Worm (Caenorhabditis elegans) whole organism, L4 larva: ENCODE results near the gene apc-2.

Experiments
- D1046.2 ChIP-seq: fragments of 200-800 bp; sonication (Bioruptor generic); IDR thresholded peaks from 2 replicates; pipeline ENCODE4 v1.3.6; 2022; ENCODE audit warnings: missing genetic modification characterization, missing compliant biosample characterization
- F10B5.3 ChIP-seq: sonication (generic microtip); optimal IDR thresholded peaks from 2 replicates; lab custom pipeline; 2016; ENCODE audit warnings: mild to moderate bottlenecking, missing genetic modification characterization, missing compliant biosample characterization
- F26F4.8 ChIP-seq: fragments of 200-800 bp; sonication (Bioruptor generic); conservative IDR thresholded peaks from 2 replicates; pipeline ENCODE4 v1.3.6; 2022; ENCODE audit warnings: missing genetic modification characterization, missing compliant biosample characterization
- T20F7.1 ChIP-seq: fragments of 200-800 bp; sonication (Bioruptor generic); optimal IDR thresholded peaks from 2 replicates; lab custom pipeline; 2018; ENCODE audit warnings: mild to moderate bottlenecking, missing genetic modification characterization, missing compliant biosample characterization
- Y48G9A.11 ChIP-seq: fragments of 200-800 bp; sonication (Bioruptor generic); IDR thresholded peaks from 2 replicates; pipeline ENCODE4 v1.3.6; 2022; ENCODE audit warnings: missing genetic modification reagents, missing genetic modification characterization, missing compliant biosample characterization
- Y5F2A.4 ChIP-seq: fragments of 200-800 bp; sonication (Bioruptor generic); optimal IDR thresholded peaks from 2 replicates; lab custom pipeline; 2018; ENCODE audit warnings: mild to moderate bottlenecking, missing genetic modification characterization, missing compliant biosample characterization
- Y75B8A.6 ChIP-seq: fragments of 200-800 bp; sonication (Bioruptor generic); IDR thresholded peaks from 2 replicates; pipeline ENCODE4 v1.3.6; 2022; ENCODE audit warnings: missing genetic modification reagents, missing genetic modification characterization, missing compliant biosample characterization
- ZK546.5 ChIP-seq, 2 experiments: sonication (generic microtip); optimal IDR thresholded peaks; 2 replicates each; lab custom pipeline; 2017; ENCODE audit warnings: missing biosample characterization in 2 of 2, missing genetic modification characterization in 2 of 2
- aha-1 ChIP-seq: fragments of 150-350 bp; peaks from one replicate; lab custom pipeline; 2014; ENCODE audit warnings: missing biosample characterization, missing genetic modification characterization
- aly-2 ChIP-seq: sonication (generic microtip); optimal IDR thresholded peaks from 2 replicates; lab custom pipeline; 2018; ENCODE audit warnings: missing biosample characterization, missing genetic modification characterization
- attf-4 ChIP-seq: sonication (generic microtip); optimal IDR thresholded peaks from 3 replicates; lab custom pipeline; 2017; ENCODE audit warnings: missing biosample characterization, missing genetic modification characterization
- ceh-20 ChIP-seq: fragments of 200-800 bp; sonication (Bioruptor generic); IDR thresholded peaks from 2 replicates; pipeline ENCODE4 v1.3.6; 2022; ENCODE audit warnings: missing genetic modification reagents, missing genetic modification characterization, missing compliant biosample characterization
- ceh-28 ChIP-seq: fragments of 150-350 bp; optimal IDR thresholded peaks from 2 replicates; lab custom pipeline; 2014; ENCODE audit warnings: missing biosample characterization, missing genetic modification reagents, missing genetic modification characterization
- ceh-32 ChIP-seq: sonication (generic microtip); optimal IDR thresholded peaks from 2 replicates; lab custom pipeline; 2016; ENCODE audit warnings: mild to moderate bottlenecking, missing genetic modification characterization, missing compliant biosample characterization; ENCODE audit not compliant: poor library complexity
- ceh-44 ChIP-seq: fragments of 200-800 bp; sonication (Bioruptor generic); IDR thresholded peaks from 2 replicates; pipeline ENCODE4 v1.3.6; 2022; ENCODE audit warnings: missing genetic modification reagents, missing genetic modification characterization, missing compliant biosample characterization
- ceh-62 ChIP-seq: sonication (generic microtip); optimal IDR thresholded peaks from 2 replicates; lab custom pipeline; 2017; ENCODE audit warnings: missing biosample characterization, missing genetic modification characterization
- ces-1 ChIP-seq: fragments of 150-350 bp; sonication (generic microtip); optimal IDR thresholded peaks from 4 replicates; lab custom pipeline; 2014; ENCODE audit warnings: missing biosample characterization, missing genetic modification reagents, missing genetic modification characterization
- cey-2 ChIP-seq: sonication (generic microtip); optimal IDR thresholded peaks from 3 replicates; lab custom pipeline; 2017; ENCODE audit warnings: missing genetic modification characterization, mild to moderate bottlenecking, missing compliant biosample characterization, antibody characterized with exemption, borderline replicate concordance; ENCODE audit not compliant: insufficient read depth
- daf-12 ChIP-seq: fragments of 150-350 bp; optimal IDR thresholded peaks from 2 replicates; lab custom pipeline; 2014; ENCODE audit warnings: missing biosample characterization, missing genetic modification reagents, missing genetic modification characterization
- daf-19 ChIP-seq: fragments of 200-800 bp; sonication (Bioruptor generic); conservative IDR thresholded peaks from 2 replicates; pipeline ENCODE4 v1.3.6; 2022; ENCODE audit warnings: missing genetic modification characterization, missing compliant biosample characterization
- dmd-6 ChIP-seq: fragments of 200-800 bp; sonication (Bioruptor generic); IDR thresholded peaks from 2 replicates; pipeline ENCODE4 v1.3.6; 2022; ENCODE audit warnings: missing genetic modification reagents, missing genetic modification characterization, missing compliant biosample characterization
- dpl-1 ChIP-seq: fragments of 150-350 bp; optimal IDR thresholded peaks from 2 replicates; lab custom pipeline; 2014; ENCODE audit warnings: missing biosample characterization, missing genetic modification reagents, missing genetic modification characterization
- dve-1 ChIP-seq: sonication (generic microtip); optimal IDR thresholded peaks from 2 replicates; lab custom pipeline; 2017; ENCODE audit warnings: antibody characterized with exemption, mild to moderate bottlenecking, missing genetic modification characterization, missing compliant biosample characterization; ENCODE audit not compliant: insufficient read depth
- egl-43 ChIP-seq: fragments of 200-800 bp; sonication (Bioruptor generic); IDR thresholded peaks from 2 replicates; pipeline ENCODE4 v1.3.6; 2022; ENCODE audit warnings: missing genetic modification reagents, missing genetic modification characterization, missing compliant biosample characterization
- fkh-10 ChIP-seq: fragments of 150-350 bp; optimal IDR thresholded peaks from 2 replicates; lab custom pipeline; 2014; ENCODE audit warnings: missing biosample characterization, missing genetic modification reagents, missing genetic modification characterization
- hlh-11 ChIP-seq: fragments of 200-800 bp; sonication (Bioruptor generic); optimal IDR thresholded peaks from 2 replicates; lab custom pipeline; 2018; ENCODE audit warnings: mild to moderate bottlenecking, missing genetic modification characterization, missing compliant biosample characterization
- lim-7 ChIP-seq: fragments of 200-800 bp; sonication (Bioruptor generic); IDR thresholded peaks from 2 replicates; pipeline ENCODE4 v1.3.6; 2022; ENCODE audit warnings: missing genetic modification characterization, missing compliant biosample characterization
- lin-13 ChIP-seq: fragments of 150-350 bp; optimal IDR thresholded peaks from 2 replicates; lab custom pipeline; 2014; ENCODE audit warnings: missing biosample characterization, missing genetic modification reagents, missing genetic modification characterization
- lir-3 ChIP-seq: sonication (generic microtip); optimal IDR thresholded peaks from 2 replicates; lab custom pipeline; 2016; ENCODE audit warnings: mild to moderate bottlenecking, missing genetic modification characterization, missing compliant biosample characterization
- mdl-1 ChIP-seq, 2 experiments: fragments of 150-350 bp in 1 of 2; sonication (generic microtip) in 1 of 2; optimal IDR thresholded peaks; 2 replicates each; lab custom pipeline; 2014 to 2017; ENCODE audit warnings: missing biosample characterization in 2 of 2, missing genetic modification characterization in 2 of 2
- mxl-3 ChIP-seq: fragments of 200-800 bp; sonication (Bioruptor generic); optimal IDR thresholded peaks from 2 replicates; lab custom pipeline; 2018; ENCODE audit warnings: mild to moderate bottlenecking, missing genetic modification characterization, missing compliant biosample characterization
- nhr-10 ChIP-seq: fragments of 150-350 bp; optimal IDR thresholded peaks from 2 replicates; lab custom pipeline; 2014; ENCODE audit warnings: missing biosample characterization, missing genetic modification characterization
- nhr-102 ChIP-seq: sonication (generic microtip); optimal IDR thresholded peaks from 2 replicates; lab custom pipeline; 2016; ENCODE audit warnings: mild to moderate bottlenecking, missing genetic modification characterization, moderate library complexity, missing compliant biosample characterization
- nhr-42 ChIP-seq: fragments of 200-800 bp; sonication (Bioruptor generic); IDR thresholded peaks from 2 replicates; pipeline ENCODE4 v1.3.6; 2022; ENCODE audit warnings: missing genetic modification characterization, missing compliant biosample characterization
- nhr-48 ChIP-seq: sonication (generic microtip); optimal IDR thresholded peaks from 2 replicates; lab custom pipeline; 2016; ENCODE audit warnings: mild to moderate bottlenecking, missing genetic modification characterization, missing compliant biosample characterization
- nhr-6 ChIP-seq: fragments of 150-350 bp; optimal IDR thresholded peaks from 2 replicates; lab custom pipeline; 2014; ENCODE audit warnings: missing biosample characterization, missing genetic modification characterization
- nhr-77 ChIP-seq: fragments of 150-350 bp; optimal IDR thresholded peaks from 2 replicates; lab custom pipeline; 2014; ENCODE audit warnings: missing biosample characterization, missing genetic modification characterization
- pha-4 ChIP-seq, 2 experiments: fragments of 150-350 bp in 1 of 2; fragments of 200-800 bp in 1 of 2; sonication (Bioruptor generic) in 1 of 2; IDR thresholded peaks in 1 of 2; optimal IDR thresholded peaks in 1 of 2; 2 replicates each; pipeline versions ENCODE4 v1.3.6 to Lab custom; 2014 to 2022; ENCODE audit warnings: missing genetic modification characterization in 2 of 2, missing genetic modification reagents in 2 of 2, missing biosample characterization in 1 of 2, missing compliant biosample characterization in 1 of 2
- pqm-1 ChIP-seq: sonication (generic microtip); optimal IDR thresholded peaks from 2 replicates; lab custom pipeline; 2017; ENCODE audit warnings: missing biosample characterization, missing genetic modification characterization
- set-16 ChIP-seq: fragments of 200-800 bp; sonication (Bioruptor generic); IDR thresholded peaks from 2 replicates; pipeline ENCODE4 v1.3.6; 2022; ENCODE audit warnings: missing genetic modification reagents, missing genetic modification characterization, missing compliant biosample characterization
- skn-1 ChIP-seq: fragments of 150-350 bp; optimal IDR thresholded peaks from 2 replicates; lab custom pipeline; 2014; ENCODE audit warnings: missing biosample characterization, missing genetic modification characterization
- snpc-1.2 ChIP-seq: fragments of 200-800 bp; sonication (Bioruptor generic); IDR thresholded peaks from 2 replicates; pipeline ENCODE4 v1.3.6; 2022; ENCODE audit warnings: missing genetic modification reagents, missing genetic modification characterization, missing compliant biosample characterization
- snpc-4 ChIP-seq: fragments of 150-350 bp; optimal IDR thresholded peaks from 2 replicates; lab custom pipeline; 2014; ENCODE audit warnings: missing biosample characterization, missing genetic modification characterization
- tag-97 ChIP-seq: fragments of 200-800 bp; sonication (Bioruptor generic); IDR thresholded peaks from 2 replicates; pipeline ENCODE4 v1.3.6; 2022; ENCODE audit warnings: missing genetic modification characterization, missing compliant biosample characterization
- unc-130 ChIP-seq: sonication (generic microtip); optimal IDR thresholded peaks from 2 replicates; lab custom pipeline; 2016; ENCODE audit warnings: missing genetic modification reagents, missing genetic modification characterization, missing compliant biosample characterization
- unc-39 ChIP-seq: sonication (generic microtip); optimal IDR thresholded peaks from 2 replicates; lab custom pipeline; 2017; ENCODE audit warnings: missing biosample characterization, missing genetic modification characterization
- unc-62 ChIP-seq, 3 experiments: fragments of 150-350 bp in 1 of 3; sonication (generic microtip); optimal IDR thresholded peaks in 2 of 3; peaks in 1 of 3; 1 replicate in 1 of 3; 2 replicates in 2 of 3; lab custom pipeline; 2014 to 2017; ENCODE audit warnings: missing biosample characterization in 3 of 3, missing genetic modification characterization in 3 of 3, missing genetic modification reagents in 3 of 3, missing genotype in 1 of 3
- zfp-3 ChIP-seq: fragments of 200-800 bp; sonication (Bioruptor generic); conservative IDR thresholded peaks from 2 replicates; pipeline ENCODE4 v1.3.6; 2022; ENCODE audit warnings: missing genetic modification reagents, missing genetic modification characterization, missing compliant biosample characterization
- zip-11 ChIP-seq: fragments of 200-800 bp; sonication (Bioruptor generic); IDR thresholded peaks from 2 replicates; pipeline ENCODE4 v1.3.6; 2022; ENCODE audit warnings: missing genetic modification characterization, missing compliant biosample characterization
- zip-2 ChIP-seq: fragments of 150-350 bp; optimal IDR thresholded peaks from 2 replicates; lab custom pipeline; 2014; ENCODE audit warnings: missing biosample characterization, missing genetic modification characterization

apc-2 gene

DNA sequence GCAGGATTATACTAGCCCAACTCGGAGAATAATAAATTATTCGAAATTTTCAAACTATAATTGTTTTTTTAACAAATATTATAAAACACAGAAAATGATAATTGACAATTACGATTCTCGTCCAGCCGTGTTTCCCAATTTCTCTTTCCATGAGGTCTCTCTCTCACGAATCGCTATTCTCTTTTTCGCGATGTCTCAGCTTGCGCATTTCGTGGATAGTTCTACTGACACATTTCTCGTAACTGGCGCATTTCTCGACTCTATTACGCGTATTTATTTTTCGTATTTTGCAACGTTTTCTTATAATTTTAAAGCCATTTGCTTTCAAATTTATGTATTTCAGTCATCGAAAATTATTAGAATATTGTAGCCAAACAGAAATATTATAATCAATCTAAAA lies 36.6 kb upstream of the apc-2 start (continued):
- TF ChIP-seq lir-3 (tag; lab: Kevin White, UChicago) (peak; percentile 85), dpl-1 (GFP tag; lab: Kevin White, UChicago) (peak; percentile 92), nhr-48 (tag; lab: Kevin White, UChicago) (peak; percentile 78), snpc-1.2 (GFP tag; lab: Robert Waterston, UW) (peak; percentile 88), nhr-6 (tag; lab: Kevin White, UChicago) (peak; percentile 92), ceh-20 (GFP tag; lab: Robert Waterston, UW) (peak; percentile 97), nhr-42 (peak; percentile 94), tag-97 (GFP tag; lab: Robert Waterston, UW) (0 out of 2 replicates have a peak, but pooled peaks have one; percentile 83), nhr-102 (tag; lab: Kevin White, UChicago) (peak; percentile 90), daf-19 (GFP tag; lab: Robert Waterston, UW) (peak; percentile 88), ceh-28 (tag; lab: Kevin White, UChicago) (peak; percentile 52), daf-12 (no peak), fkh-10 (GFP tag; lab: Kevin White, UChicago) (peak; percentile 99), cey-2 (tag; lab: Kevin White, UChicago) (peak; percentile 68), T20F7.1 (peak; percentile 97), Y75B8A.6 (GFP tag; lab: Robert Waterston, UW) (peak; percentile 98), set-16 (GFP tag; lab: Robert Waterston, UW) (no peak), dmd-6 (GFP tag; lab: Robert Waterston, UW) (peak; percentile 97), lin-13 (GFP tag; lab: Kevin White, UChicago) (peak; percentile 99), hlh-11 (tag; lab: Kevin White, UChicago) (peak; percentile 97), unc-62 (GFP tag; optimal IDR thresholded peaks at IDR 0.05 in 1 of 2; lab: Kevin White, UChicago) (peak in 1 of 2 experiments; percentile 100), unc-62 (tag; optimal IDR thresholded peaks at IDR 0.05; lab: Kevin White, UChicago) (peak; percentile 58), unc-39 (tag; lab: Kevin White, UChicago) (no peak), aly-2 (tag; lab: Kevin White, UChicago) (peak; percentile 86), attf-4 (tag; lab: Kevin White, UChicago) (no peak), D1046.2 (peak; percentile 97), ceh-44 (GFP tag; lab: Robert Waterston, UW) (peak; percentile 100), egl-43 (GFP tag; lab: Robert Waterston, UW) (no peak; the same call in 1 of the 2 replicates), pha-4 (GFP tag; IDR thresholded peaks at IDR 0.05; lab: Robert Waterston, UW) (peak; percentile 93), pha-4 (tag; optimal IDR thresholded peaks at IDR 0.05; lab: Kevin White, UChicago) (peak; percentile 98), ceh-62 (tag; lab: Kevin White, UChicago) (peak; percentile 42), Y48G9A.11 (GFP tag; lab: Robert Waterston, UW) (peak; percentile 96), unc-130 (peak; percentile 99), mxl-3 (GFP tag; lab: Kevin White, UChicago) (peak; percentile 98), zip-2 (tag; lab: Kevin White, UChicago) (peak; percentile 88), mdl-1 (tag; optimal IDR thresholded peaks at IDR 0.05; lab: Kevin White, UChicago) (peak; percentile 3 to 93), skn-1 (no peak), F10B5.3 (no peak), nhr-10 (tag; lab: Kevin White, UChicago) (peak; percentile 92), snpc-4 (tag; lab: Kevin White, UChicago) (no peak), pqm-1 (tag; lab: Kevin White, UChicago) (peak; percentile 86), ces-1 (peak; percentile 88), Y5F2A.4 (GFP tag; lab: Kevin White, UChicago) (peak; percentile 32), ceh-32 (tag; lab: Kevin White, UChicago) (peak; percentile 13), zip-11 (no peak), zfp-3 (GFP tag; lab: Robert Waterston, UW) (no peak; the same call in 1 of the 2 replicates), F26F4.8 (GFP tag; lab: Robert Waterston, UW) (peak; percentile 64; the same call in 1 of the 2 replicates), lim-7 (GFP tag; lab: Robert Waterston, UW) (peak; percentile 97), dve-1 (peak; percentile 99), ZK546.5 (tag; optimal IDR thresholded peaks at IDR 0.05; lab: Kevin White, UChicago) (peak in 1 of 2 experiments; percentile 84), aha-1 (peak; percentile 98), nhr-77 (tag; lab: Kevin White, UChicago) (peak; percentile 99)
